Fruit fly (Drosophila melanogaster): ENCODE results near the gene Mcm10.

Mcm10 gene

dm6 chr2L:21221114-21221578 is 41.4 kb downstream of the Mcm10 start, which contains the start of gene CG8677 (continued):
- TF ChIP-seq nom (GFP tag; optimal IDR thresholded peaks at IDR 0.05) (no peak), p53 (GFP tag; optimal IDR thresholded peaks at IDR 0.05) (peak; percentile 11), CG12659 (GFP tag; optimal IDR thresholded peaks at IDR 0.05) (peak; percentile 71), CG13624 (GFP tag; optimal IDR thresholded peaks at IDR 0.05) (no peak), Med (GFP tag) (peak; percentile 64), CG4617 (GFP tag; optimal IDR thresholded peaks at IDR 0.05; ENCODE audit: borderline replicate concordance) (peak; percentile 62), jigr1 (GFP tag; IDR thresholded peaks at IDR 0.05) (no peak; the same call in 2 of the 3 replicates), CG34376 (GFP tag; optimal IDR thresholded peaks at IDR 0.05) (no peak), HmgD (GFP tag; optimal IDR thresholded peaks at IDR 0.05) (peak; percentile 22), HLH3B (GFP tag; IDR thresholded peaks at IDR 0.05) (0 out of 2 replicates have a peak, but pooled peaks have one; percentile 8), CG11398 (GFP tag; optimal IDR thresholded peaks at IDR 0.05) (no peak), CG14014 (GFP tag; IDR thresholded peaks at IDR 0.05) (0 out of 2 replicates have a peak, but pooled peaks have one; percentile 20), CG9215 (GFP tag; IDR thresholded peaks at IDR 0.05) (no peak), CG2199 (GFP tag; IDR thresholded peaks at IDR 0.05) (peak; percentile 67; the same call in 1 of the 3 replicates), knrl (GFP tag; IDR thresholded peaks at IDR 0.05; ENCODE audit: partially characterized antibody) (peak; percentile 17; the same call in 1 of the 3 replicates), Blimp-1 (GFP tag; optimal IDR thresholded peaks at IDR 0.05) (no peak), ERR (GFP tag; optimal IDR thresholded peaks at IDR 0.05) (no peak), CTCF (GFP tag; optimal IDR thresholded peaks at IDR 0.05) (peak; percentile 2), CHES-1-like (GFP tag; optimal IDR thresholded peaks at IDR 0.05) (peak; percentile 28), CG6791 (GFP tag; IDR thresholded peaks at IDR 0.05; ENCODE audit: partially characterized antibody) (peak; percentile 51; the same call in 2 of the 3 replicates), ara (GFP tag; IDR thresholded peaks at IDR 0.05) (0 out of 2 replicates have a peak, but pooled peaks have one; percentile 13), h (optimal IDR thresholded peaks at IDR 0.05) (no peak), CG2116 (GFP tag; optimal IDR thresholded peaks at IDR 0.05) (peak; percentile 51), nerfin-2 (GFP tag; IDR thresholded peaks at IDR 0.05; ENCODE audit: partially characterized antibody) (no peak), CG4282 (GFP tag; optimal IDR thresholded peaks at IDR 0.05) (no peak), zf30C (GFP tag; optimal IDR thresholded peaks at IDR 0.05) (peak; percentile 18), CG18476 (GFP tag; optimal IDR thresholded peaks at IDR 0.05) (no peak), CG4360 (GFP tag; IDR thresholded peaks at IDR 0.05) (no peak), slp2 (GFP tag; optimal IDR thresholded peaks at IDR 0.05) (no peak), Myb (GFP tag; optimal IDR thresholded peaks at IDR 0.05) (peak; percentile 80), Ets65A (GFP tag) (peak; percentile 63), z (GFP tag; IDR thresholded peaks at IDR 0.05) (no peak), CG13424 (tag; optimal IDR thresholded peaks at IDR 0.05) (peak; percentile 12), gfzf (GFP tag; optimal IDR thresholded peaks at IDR 0.05) (peak; percentile 92), Lhr (GFP tag; optimal IDR thresholded peaks at IDR 0.05) (peak; percentile 84), Oli (tag; optimal IDR thresholded peaks at IDR 0.05) (no peak), slbo (GFP tag; IDR thresholded peaks at IDR 0.05) (peak; percentile 16; the same call in 1 of the 2 replicates), CG17612 (GFP tag; IDR thresholded peaks at IDR 0.05) (no peak), her (GFP tag; optimal IDR thresholded peaks at IDR 0.05) (peak; percentile 98), unpg (GFP tag; optimal IDR thresholded peaks at IDR 0.05) (no peak), amos (GFP tag; IDR thresholded peaks at IDR 0.05; ENCODE audit: partially characterized antibody) (peak; percentile 46; the same call in 1 of the 2 replicates), MBD-R2 (GFP tag; IDR thresholded peaks at IDR 0.05) (peak; percentile 65), nmo (GFP tag; optimal IDR thresholded peaks at IDR 0.05) (peak; percentile 19), trem (tag; optimal IDR thresholded peaks at IDR 0.05) (peak; percentile 99), CG9797 (GFP tag; optimal IDR thresholded peaks at IDR 0.05) (peak; percentile 84), CG1603 (tag; optimal IDR thresholded peaks at IDR 0.05) (peak; percentile 78)
